Fruit fly (Drosophila melanogaster): ENCODE results near the gene rudhira.

rudhira gene

dm6 chrX:11846049-11846718 lies 29.5 kb downstream of the rudhira start, which contains the start of gene CG15740 (continued):
- no peak for TF ChIP-seq prd (optimal IDR thresholded peaks at IDR 0.05)
- TF ChIP-seq prd (GFP tag; IDR thresholded peaks at IDR 0.05): peak; percentile 69; the same call in 2 of the 3 replicates
- TF ChIP-seq CG10959 (GFP tag; IDR thresholded peaks at IDR 0.05): no peak
- TF ChIP-seq Chrac-16 (GFP tag; optimal IDR thresholded peaks at IDR 0.05): peak; percentile 8
- TF ChIP-seq Oaz (GFP tag; IDR thresholded peaks at IDR 0.05): 0 out of 2 replicates have a peak, but pooled peaks have one; percentile 29
- no peak for TF ChIP-seq mld (GFP tag; IDR thresholded peaks at IDR 0.05; ENCODE audit: partially characterized antibody)
- no peak for TF ChIP-seq Poxn (GFP tag; IDR thresholded peaks at IDR 0.05)
- TF ChIP-seq zfh1 (GFP tag; IDR thresholded peaks at IDR 0.05): peak; percentile 43; the same call in 1 of the 3 replicates
- no peak for TF ChIP-seq schlank (tag; optimal IDR thresholded peaks at IDR 0.05)
- TF ChIP-seq CG4854 (GFP tag; optimal IDR thresholded peaks at IDR 0.05): no peak
- TF ChIP-seq lmd (GFP tag; IDR thresholded peaks at IDR 0.05): peak; percentile 72
- peak; percentile 73 for TF ChIP-seq CG11504 (tag; optimal IDR thresholded peaks at IDR 0.05)
- no peak for TF ChIP-seq sqz (GFP tag; optimal IDR thresholded peaks at IDR 0.05)
- no peak for TF ChIP-seq HLHmδ (GFP tag; optimal IDR thresholded peaks at IDR 0.05)
- 0 out of 3 replicates have a peak, but pooled peaks have one; percentile 55 for TF ChIP-seq CG11695 (GFP tag; IDR thresholded peaks at IDR 0.05)
- TF ChIP-seq CG15601 (tag; optimal IDR thresholded peaks at IDR 0.05): no peak
- no peak for TF ChIP-seq hb (GFP tag; IDR thresholded peaks at IDR 0.05; ENCODE audit: partially characterized antibody)
- peak; percentile 15; the same call in 1 of the 2 replicates for TF ChIP-seq MBD-R2 (GFP tag; IDR thresholded peaks at IDR 0.05)
- no peak for TF ChIP-seq peb (GFP tag; IDR thresholded peaks at IDR 0.05)
- no peak for TF ChIP-seq CG3163 (GFP tag; optimal IDR thresholded peaks at IDR 0.05)
- TF ChIP-seq cad (GFP tag; optimal IDR thresholded peaks at IDR 0.05): no peak
- TF ChIP-seq CG12744 (GFP tag; optimal IDR thresholded peaks at IDR 0.05): no peak
- no peak for TF ChIP-seq CG18619 (GFP tag; optimal IDR thresholded peaks at IDR 0.05)
- TF ChIP-seq CG7372 (GFP tag; IDR thresholded peaks at IDR 0.05): no peak
- peak; percentile 23 for TF ChIP-seq mam (GFP tag; optimal IDR thresholded peaks at IDR 0.05)
- no peak for TF ChIP-seq Atf3 (GFP tag; optimal IDR thresholded peaks at IDR 0.05)
- no peak for TF ChIP-seq CTCF (GFP tag; optimal IDR thresholded peaks at IDR 0.05)
- peak; percentile 14 for TF ChIP-seq HHEX (GFP tag; optimal IDR thresholded peaks at IDR 0.05)
- no peak for TF ChIP-seq CG6654 (GFP tag; optimal IDR thresholded peaks at IDR 0.05)
- no peak for TF ChIP-seq sna (GFP tag; IDR thresholded peaks at IDR 0.05; ENCODE audit: partially characterized antibody)
- TF ChIP-seq ato (GFP tag; IDR thresholded peaks at IDR 0.05; ENCODE audit: partially characterized antibody): no peak
- TF ChIP-seq Dip3 (GFP tag; optimal IDR thresholded peaks at IDR 0.05): no peak
- TF ChIP-seq CG8924 (tag; optimal IDR thresholded peaks at IDR 0.05): no peak
- TF ChIP-seq CG2875 (GFP tag; optimal IDR thresholded peaks at IDR 0.05): no peak
- TF ChIP-seq ken (GFP tag; IDR thresholded peaks at IDR 0.05): no peak; the same call in 2 of the 3 replicates
- peak; percentile 1 for TF ChIP-seq nerfin-1 (tag; optimal IDR thresholded peaks at IDR 0.05)
- TF ChIP-seq CG7357 (GFP tag; IDR thresholded peaks at IDR 0.05): 0 out of 3 replicates have a peak, but pooled peaks have one; percentile 25
- no peak for TF ChIP-seq CG8290 (GFP tag; optimal IDR thresholded peaks at IDR 0.05)
- no peak for TF ChIP-seq CG8290 (tag; optimal IDR thresholded peaks at IDR 0.05)
- peak; percentile 39; the same call in 1 of the 2 replicates for TF ChIP-seq Xrp1 (GFP tag; IDR thresholded peaks at IDR 0.05)
- TF ChIP-seq CG12104 (GFP tag; optimal IDR thresholded peaks at IDR 0.05): no peak
- peak; percentile 54; the same call in 1 of the 3 replicates for TF ChIP-seq Optix (GFP tag; IDR thresholded peaks at IDR 0.05)
- TF ChIP-seq CG6175 (GFP tag; IDR thresholded peaks at IDR 0.05): no peak
- TF ChIP-seq exex (tag; optimal IDR thresholded peaks at IDR 0.05): no peak
- TF ChIP-seq D19B (GFP tag; optimal IDR thresholded peaks at IDR 0.05): no peak
- no peak for TF ChIP-seq Dek (tag; optimal IDR thresholded peaks at IDR 0.05)
- TF ChIP-seq chinmo (GFP tag; IDR thresholded peaks at IDR 0.05; ENCODE audit: partially characterized antibody): no peak
- no peak for TF ChIP-seq NFAT (GFP tag; IDR thresholded peaks at IDR 0.05)
- no peak for TF ChIP-seq tio (GFP tag; optimal IDR thresholded peaks at IDR 0.05)
- no peak for TF ChIP-seq Mad (GFP tag; optimal IDR thresholded peaks at IDR 0.05)
- no peak for TF ChIP-seq Ets65A (GFP tag)
- peak; percentile 23 for TF ChIP-seq ind (GFP tag; optimal IDR thresholded peaks at IDR 0.05)

All from whole organism, embryonic.